Worm (Caenorhabditis elegans): ENCODE results near the gene C17G10.6.

- TF ChIP-seq cog-1 (tag; optimal IDR thresholded peaks at IDR 0.05) = no peak
- TF ChIP-seq flt-1 (GFP tag; IDR thresholded peaks at IDR 0.05) = no peak
- no peak for TF ChIP-seq med-1 (GFP tag; optimal IDR thresholded peaks at IDR 0.05; ENCODE audit: insufficient read depth)
- no peak for TF ChIP-seq ref-1 (GFP tag; conservative IDR thresholded peaks at IDR 0.05)
- TF ChIP-seq tab-1 (GFP tag; IDR thresholded peaks at IDR 0.05) = no peak
- no peak for TF ChIP-seq ztf-23 (GFP tag; IDR thresholded peaks at IDR 0.05)
- TF ChIP-seq ztf-29 (GFP tag; IDR thresholded peaks at IDR 0.05) = no peak
- TF ChIP-seq klf-2 (GFP tag; conservative IDR thresholded peaks at IDR 0.05) = no peak
Measured at ce11 chrII:5640362-5641079, 37.4 kb upstream of the C17G10.6 start.

Measured in whole organism, midembryonic.